Worm (Caenorhabditis elegans) whole organism, L4 larva: ENCODE measurements around the gene gcy-12.
A peak's percentile ranks its signal among the peaks of the same experiment; 100 is the strongest.

ENCODE experiments used
- F10B5.3 ChIP-seq: sonication (generic microtip); optimal IDR thresholded peaks from 2 replicates; lab custom pipeline; 2016; ENCODE audit warnings: mild to moderate bottlenecking, missing genetic modification characterization, missing compliant biosample characterization
- T26A8.4 ChIP-seq: fragments of 200-800 bp; sonication (Bioruptor generic); IDR thresholded peaks from 2 replicates; pipeline ENCODE4 v1.3.6; 2022; ENCODE audit warnings: missing genetic modification characterization, missing compliant biosample characterization
- Y105C5A.15 ChIP-seq: fragments of 200-800 bp; sonication (Bioruptor generic); IDR thresholded peaks from 2 replicates; pipeline ENCODE4 v1.3.6; 2022; ENCODE audit warnings: missing genetic modification characterization, missing compliant biosample characterization
- Y48G9A.11 ChIP-seq: fragments of 200-800 bp; sonication (Bioruptor generic); IDR thresholded peaks from 2 replicates; pipeline ENCODE4 v1.3.6; 2022; ENCODE audit warnings: missing genetic modification reagents, missing genetic modification characterization, missing compliant biosample characterization
- Y75B8A.6 ChIP-seq: fragments of 200-800 bp; sonication (Bioruptor generic); IDR thresholded peaks from 2 replicates; pipeline ENCODE4 v1.3.6; 2022; ENCODE audit warnings: missing genetic modification reagents, missing genetic modification characterization, missing compliant biosample characterization
- ZK337.2 ChIP-seq: fragments of 200-800 bp; sonication (Bioruptor generic); IDR thresholded peaks from 2 replicates; pipeline ENCODE4 v1.3.6; 2022; ENCODE audit warnings: missing genetic modification reagents, missing genetic modification characterization, missing compliant biosample characterization
- aha-1 ChIP-seq: fragments of 150-350 bp; peaks from one replicate; lab custom pipeline; 2014; ENCODE audit warnings: missing biosample characterization, missing genetic modification characterization
- ama-1 ChIP-seq: fragments of 150-350 bp; optimal IDR thresholded peaks from 2 replicates; lab custom pipeline; 2014; ENCODE audit warnings: inconsistent platforms, mixed read lengths
- ceh-20 ChIP-seq: fragments of 200-800 bp; sonication (Bioruptor generic); IDR thresholded peaks from 2 replicates; pipeline ENCODE4 v1.3.6; 2022; ENCODE audit warnings: missing genetic modification reagents, missing genetic modification characterization, missing compliant biosample characterization
- ceh-28 ChIP-seq: fragments of 150-350 bp; optimal IDR thresholded peaks from 2 replicates; lab custom pipeline; 2014; ENCODE audit warnings: missing biosample characterization, missing genetic modification reagents, missing genetic modification characterization
- ceh-32 ChIP-seq: sonication (generic microtip); optimal IDR thresholded peaks from 2 replicates; lab custom pipeline; 2016; ENCODE audit warnings: mild to moderate bottlenecking, missing genetic modification characterization, missing compliant biosample characterization; ENCODE audit not compliant: poor library complexity
- ceh-44 ChIP-seq: fragments of 200-800 bp; sonication (Bioruptor generic); IDR thresholded peaks from 2 replicates; pipeline ENCODE4 v1.3.6; 2022; ENCODE audit warnings: missing genetic modification reagents, missing genetic modification characterization, missing compliant biosample characterization
- ceh-82 ChIP-seq: sonication (generic microtip); optimal IDR thresholded peaks from 2 replicates; lab custom pipeline; 2017; ENCODE audit warnings: missing biosample characterization, missing genetic modification characterization
- ctbp-1 ChIP-seq: fragments of 200-800 bp; sonication (Bioruptor generic); IDR thresholded peaks from 2 replicates; pipeline ENCODE4 v1.3.6; 2022; ENCODE audit warnings: missing genetic modification reagents, missing genetic modification characterization, missing compliant biosample characterization
- daf-12 ChIP-seq: fragments of 150-350 bp; optimal IDR thresholded peaks from 2 replicates; lab custom pipeline; 2014; ENCODE audit warnings: missing biosample characterization, missing genetic modification reagents, missing genetic modification characterization
- duxl-1 ChIP-seq: sonication (generic microtip); optimal IDR thresholded peaks from 2 replicates; lab custom pipeline; 2016; ENCODE audit warnings: mild to moderate bottlenecking, missing genetic modification characterization, moderate library complexity, missing compliant biosample characterization; ENCODE audit not compliant: poor library complexity
- dve-1 ChIP-seq: sonication (generic microtip); optimal IDR thresholded peaks from 2 replicates; lab custom pipeline; 2017; ENCODE audit warnings: antibody characterized with exemption, mild to moderate bottlenecking, missing genetic modification characterization, missing compliant biosample characterization; ENCODE audit not compliant: insufficient read depth
- egl-27 ChIP-seq: sonication (generic microtip); optimal IDR thresholded peaks from 3 replicates; lab custom pipeline; 2017; ENCODE audit warnings: missing biosample characterization, missing genetic modification reagents, missing genetic modification characterization
- fkh-10 ChIP-seq: fragments of 150-350 bp; optimal IDR thresholded peaks from 2 replicates; lab custom pipeline; 2014; ENCODE audit warnings: missing biosample characterization, missing genetic modification reagents, missing genetic modification characterization
- fos-1 ChIP-seq: fragments of 150-350 bp; optimal IDR thresholded peaks from 2 replicates; lab custom pipeline; 2014; ENCODE audit warnings: missing biosample characterization, missing genetic modification characterization
- hlh-30 ChIP-seq: sonication (generic microtip); optimal IDR thresholded peaks from 2 replicates; lab custom pipeline; 2017; ENCODE audit warnings: antibody characterized with exemption, mild to moderate bottlenecking, missing genetic modification characterization, missing compliant biosample characterization; ENCODE audit not compliant: insufficient read depth
- lin-38 ChIP-seq: fragments of 200-800 bp; sonication (Bioruptor generic); IDR thresholded peaks from 2 replicates; pipeline ENCODE4 v1.3.6; 2022; ENCODE audit warnings: missing genetic modification reagents, missing genetic modification characterization, missing compliant biosample characterization
- lsy-2 ChIP-seq, 2 experiments: fragments of 150-350 bp in 1 of 2; sonication (generic microtip) in 1 of 2; optimal IDR thresholded peaks; 2 replicates each; lab custom pipeline; 2014 to 2017; ENCODE audit warnings: missing biosample characterization in 2 of 2, missing genetic modification characterization in 2 of 2
- mdl-1 ChIP-seq, 2 experiments: fragments of 150-350 bp in 1 of 2; sonication (generic microtip) in 1 of 2; optimal IDR thresholded peaks; 2 replicates each; lab custom pipeline; 2014 to 2017; ENCODE audit warnings: missing biosample characterization in 2 of 2, missing genetic modification characterization in 2 of 2
- mep-1 ChIP-seq: fragments of 150-350 bp; sonication (generic microtip); optimal IDR thresholded peaks from 3 replicates; lab custom pipeline; 2014; ENCODE audit warnings: missing biosample characterization, missing genetic modification characterization
- mes-2 ChIP-seq: sonication (generic microtip); optimal IDR thresholded peaks from 2 replicates; lab custom pipeline; 2016; ENCODE audit warnings: missing genotype, mild to moderate bottlenecking, missing genetic modification characterization, missing compliant biosample characterization; ENCODE audit not compliant: poor library complexity, severe bottlenecking
- mxl-3 ChIP-seq: fragments of 200-800 bp; sonication (Bioruptor generic); optimal IDR thresholded peaks from 2 replicates; lab custom pipeline; 2018; ENCODE audit warnings: mild to moderate bottlenecking, missing genetic modification characterization, missing compliant biosample characterization
- nhr-102 ChIP-seq: sonication (generic microtip); optimal IDR thresholded peaks from 2 replicates; lab custom pipeline; 2016; ENCODE audit warnings: mild to moderate bottlenecking, missing genetic modification characterization, moderate library complexity, missing compliant biosample characterization
- nhr-11 ChIP-seq: fragments of 150-350 bp; optimal IDR thresholded peaks from 2 replicates; lab custom pipeline; 2014; ENCODE audit warnings: missing biosample characterization, missing genetic modification characterization
- nhr-111 ChIP-seq: fragments of 200-800 bp; sonication (Bioruptor generic); optimal IDR thresholded peaks from 2 replicates; lab custom pipeline; 2018; ENCODE audit warnings: mild to moderate bottlenecking, missing genetic modification characterization, missing compliant biosample characterization
- nhr-25 ChIP-seq: sonication (generic microtip); optimal IDR thresholded peaks from 2 replicates; lab custom pipeline; 2017; ENCODE audit warnings: missing genetic modification characterization, mild to moderate bottlenecking, missing compliant biosample characterization, antibody characterized with exemption, moderate library complexity, borderline replicate concordance; ENCODE audit not compliant: insufficient read depth
- nhr-41 ChIP-seq: fragments of 200-800 bp; sonication (Bioruptor generic); IDR thresholded peaks from 2 replicates; pipeline ENCODE4 v1.3.6; 2022; ENCODE audit warnings: missing genetic modification reagents, missing genetic modification characterization, missing compliant biosample characterization
- nhr-6 ChIP-seq: fragments of 150-350 bp; optimal IDR thresholded peaks from 2 replicates; lab custom pipeline; 2014; ENCODE audit warnings: missing biosample characterization, missing genetic modification characterization
- nhr-76 ChIP-seq: fragments of 150-350 bp; optimal IDR thresholded peaks from 2 replicates; lab custom pipeline; 2014; ENCODE audit warnings: missing biosample characterization, missing genetic modification characterization
- pha-4 ChIP-seq, 2 experiments: fragments of 150-350 bp in 1 of 2; fragments of 200-800 bp in 1 of 2; sonication (Bioruptor generic) in 1 of 2; IDR thresholded peaks in 1 of 2; optimal IDR thresholded peaks in 1 of 2; 2 replicates each; pipeline versions ENCODE4 v1.3.6 to Lab custom; 2014 to 2022; ENCODE audit warnings: missing genetic modification characterization in 2 of 2, missing genetic modification reagents in 2 of 2, missing biosample characterization in 1 of 2, missing compliant biosample characterization in 1 of 2
- php-3 ChIP-seq: fragments of 200-800 bp; sonication (Bioruptor generic); IDR thresholded peaks from 2 replicates; pipeline ENCODE4 v1.3.6; 2022; ENCODE audit warnings: missing genetic modification reagents, missing genetic modification characterization, missing compliant biosample characterization
- pqm-1 ChIP-seq: sonication (generic microtip); optimal IDR thresholded peaks from 2 replicates; lab custom pipeline; 2017; ENCODE audit warnings: missing biosample characterization, missing genetic modification characterization
- rbr-2 ChIP-seq: sonication (generic microtip); optimal IDR thresholded peaks from 2 replicates; lab custom pipeline; 2016; ENCODE audit warnings: missing genotype, missing genetic modification characterization, missing compliant biosample characterization
- sdz-12 ChIP-seq: fragments of 200-800 bp; sonication (Bioruptor generic); optimal IDR thresholded peaks from 2 replicates; lab custom pipeline; 2018; ENCODE audit warnings: mild to moderate bottlenecking, missing genetic modification characterization, missing compliant biosample characterization
- snpc-1.2 ChIP-seq: fragments of 200-800 bp; sonication (Bioruptor generic); IDR thresholded peaks from 2 replicates; pipeline ENCODE4 v1.3.6; 2022; ENCODE audit warnings: missing genetic modification reagents, missing genetic modification characterization, missing compliant biosample characterization
- spr-1 ChIP-seq: sonication (generic microtip); optimal IDR thresholded peaks from 2 replicates; lab custom pipeline; 2016; ENCODE audit warnings: mild to moderate bottlenecking, missing genetic modification characterization, missing compliant biosample characterization
- spr-3 ChIP-seq: fragments of 200-800 bp; sonication (Bioruptor generic); optimal IDR thresholded peaks from 2 replicates; lab custom pipeline; 2018; ENCODE audit warnings: mild to moderate bottlenecking, missing genetic modification characterization, missing compliant biosample characterization
- unc-130 ChIP-seq: sonication (generic microtip); optimal IDR thresholded peaks from 2 replicates; lab custom pipeline; 2016; ENCODE audit warnings: missing genetic modification reagents, missing genetic modification characterization, missing compliant biosample characterization
- unc-62 ChIP-seq, 3 experiments: fragments of 150-350 bp in 1 of 3; sonication (generic microtip); optimal IDR thresholded peaks in 2 of 3; peaks in 1 of 3; 1 replicate in 1 of 3; 2 replicates in 2 of 3; lab custom pipeline; 2014 to 2017; ENCODE audit warnings: missing biosample characterization in 3 of 3, missing genetic modification characterization in 3 of 3, missing genetic modification reagents in 3 of 3, missing genotype in 1 of 3
- zfp-2 ChIP-seq: sonication (generic microtip); optimal IDR thresholded peaks from 2 replicates; lab custom pipeline; 2016; ENCODE audit warnings: mild to moderate bottlenecking, missing genetic modification characterization, missing compliant biosample characterization
- zip-11 ChIP-seq: fragments of 200-800 bp; sonication (Bioruptor generic); IDR thresholded peaks from 2 replicates; pipeline ENCODE4 v1.3.6; 2022; ENCODE audit warnings: missing genetic modification characterization, missing compliant biosample characterization
- ztf-11 ChIP-seq: fragments of 150-350 bp; optimal IDR thresholded peaks from 2 replicates; lab custom pipeline; 2014; ENCODE audit warnings: missing biosample characterization, missing genetic modification characterization

Gene gcy-12

ce11 chrII:5336660-5337494 is 25.0 kb downstream of the gcy-12 start:
- TF ChIP-seq pha-4 (GFP tag; IDR thresholded peaks at IDR 0.05; lab: Robert Waterston, UW), result peak; percentile 77
- TF ChIP-seq pha-4 (tag; optimal IDR thresholded peaks at IDR 0.05; lab: Kevin White, UChicago), result peak; percentile 85
- TF ChIP-seq Y105C5A.15 (GFP tag; lab: Robert Waterston, UW), result no peak
- TF ChIP-seq aha-1, result peak; percentile 100
- peak; percentile 39 for TF ChIP-seq nhr-25 (tag; lab: Kevin White, UChicago)
- TF ChIP-seq F10B5.3 (tag; lab: Kevin White, UChicago), result peak; percentile 60
- peak; percentile 92 for TF ChIP-seq nhr-6 (tag; lab: Kevin White, UChicago)
- peak; percentile 25; the same call in 1 of the 2 replicates for TF ChIP-seq ceh-20
- TF ChIP-seq php-3 (GFP tag; lab: Robert Waterston, UW), result no peak
- peak; percentile 30 for TF ChIP-seq ceh-28 (tag; lab: Kevin White, UChicago)
- no peak for TF ChIP-seq ctbp-1 (GFP tag; lab: Robert Waterston, UW)
- TF ChIP-seq unc-130 (GFP tag; lab: Kevin White, UChicago), result no peak
- no peak for TF ChIP-seq ceh-82 (tag; lab: Kevin White, UChicago)
- TF ChIP-seq Y48G9A.11 (GFP tag; lab: Robert Waterston, UW), result no peak
- TF ChIP-seq ceh-44 (GFP tag; lab: Robert Waterston, UW), result no peak
- TF ChIP-seq T26A8.4 (GFP tag; lab: Robert Waterston, UW), result peak; percentile 51; the same call in 1 of the 2 replicates
- TF ChIP-seq duxl-1, result no peak
- peak; percentile 37 for TF ChIP-seq mxl-3 (GFP tag; lab: Kevin White, UChicago)
- TF ChIP-seq ztf-11 (tag; lab: Kevin White, UChicago), result no peak
- no peak for TF ChIP-seq zfp-2
- TF ChIP-seq fos-1 (tag; lab: Kevin White, UChicago), result peak; percentile 90
- TF ChIP-seq nhr-41, result no peak
- TF ChIP-seq Y75B8A.6 (GFP tag; lab: Robert Waterston, UW), result no peak
- TF ChIP-seq mep-1 (tag; lab: Kevin White, UChicago), result peak; percentile 89
- no peak for TF ChIP-seq ZK337.2 (GFP tag; lab: Robert Waterston, UW)
- TF ChIP-seq nhr-76 (tag; lab: Kevin White, UChicago), result peak; percentile 37
- TF ChIP-seq nhr-11 (tag; lab: Kevin White, UChicago), result peak; percentile 80
- peak; percentile 40 for TF ChIP-seq sdz-12 (GFP tag; lab: Kevin White, UChicago)
- TF ChIP-seq mdl-1 (tag; optimal IDR thresholded peaks at IDR 0.05; lab: Kevin White, UChicago), result peak; percentile 37 to 59
- TF ChIP-seq ama-1 (lab: Kevin White, UChicago), result peak; percentile 28
- TF ChIP-seq nhr-102 (tag; lab: Kevin White, UChicago), result no peak
- TF ChIP-seq egl-27 (tag; lab: Kevin White, UChicago), result peak; percentile 4
- TF ChIP-seq lsy-2 (tag; optimal IDR thresholded peaks at IDR 0.05; lab: Kevin White, UChicago), result peak; percentile 27 to 72
- TF ChIP-seq unc-62 (GFP tag; optimal IDR thresholded peaks at IDR 0.05 in 1 of 2; lab: Kevin White, UChicago), result peak in 1 of 2 experiments; percentile 92
- no peak for TF ChIP-seq unc-62 (tag; optimal IDR thresholded peaks at IDR 0.05; lab: Kevin White, UChicago)
- no peak for TF ChIP-seq zip-11 (GFP tag; lab: Robert Waterston, UW)
- peak; percentile 84 for TF ChIP-seq rbr-2 (tag; lab: Kevin White, UChicago)
- peak; percentile 67 for TF ChIP-seq hlh-30
- peak; percentile 40 for TF ChIP-seq fkh-10 (GFP tag; lab: Kevin White, UChicago)
- peak; percentile 38 for TF ChIP-seq pqm-1
- TF ChIP-seq ceh-32, result peak; percentile 12
- peak; percentile 82 for TF ChIP-seq mes-2 (tag; lab: Kevin White, UChicago)
- TF ChIP-seq daf-12 (tag; lab: Kevin White, UChicago), result no peak
- TF ChIP-seq dve-1 (tag; lab: Kevin White, UChicago), result peak; percentile 76
- no peak for TF ChIP-seq snpc-1.2 (GFP tag; lab: Robert Waterston, UW)
- TF ChIP-seq spr-1 (tag; lab: Kevin White, UChicago), result peak; percentile 14
- TF ChIP-seq spr-3 (GFP tag; lab: Kevin White, UChicago), result peak; percentile 1
- TF ChIP-seq lin-38 (GFP tag; lab: Robert Waterston, UW), result peak; percentile 43; the same call in 1 of the 2 replicates
- no peak for TF ChIP-seq nhr-111
